Worm (Caenorhabditis elegans): ENCODE data around the gene srh-246.

DNA sequence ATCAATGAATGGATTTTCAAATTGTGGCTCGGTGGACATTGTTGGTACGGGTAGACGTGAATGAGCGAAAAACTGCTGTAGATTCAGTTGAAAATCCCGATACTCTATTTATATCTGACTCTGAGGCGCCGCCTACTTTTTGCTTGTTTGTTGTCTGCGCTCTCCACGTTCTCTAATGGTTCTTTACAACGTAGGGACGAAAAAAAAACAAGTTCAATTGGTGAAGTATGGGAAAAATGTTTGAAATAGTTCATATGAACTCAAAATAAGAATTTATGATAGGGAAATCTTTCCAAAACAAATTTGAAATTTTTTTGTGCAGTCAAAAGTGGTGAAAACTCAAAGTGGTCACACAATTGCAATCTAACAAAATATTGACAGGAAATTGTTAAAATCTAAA lies 22.7 kb downstream of the srh-246 start, which contains the start of gene F48G7.10:
- TF ChIP-seq drap-1 (GFP tag; optimal IDR thresholded peaks at IDR 0.05) (no peak), ceh-39 (tag; optimal IDR thresholded peaks at IDR 0.05) (no peak), nhr-12 (tag; optimal IDR thresholded peaks at IDR 0.05) (no peak), nhr-237 (tag; optimal IDR thresholded peaks at IDR 0.05) (no peak), unc-62 (GFP tag; optimal IDR thresholded peaks at IDR 0.05) (no peak), lin-13 (tag; optimal IDR thresholded peaks at IDR 0.05) (no peak), snpc-4 (tag; optimal IDR thresholded peaks at IDR 0.05) (no peak), mep-1 (tag; optimal IDR thresholded peaks at IDR 0.05) (no peak)

Measured in whole organism, mixed stage, embryonic.